Fruit fly (Drosophila melanogaster) Kc167 (cell line): ENCODE measurements around the gene CG7248.

ENCODE experiments used
- Myc ChIP-seq: fragments of >200 bp; optimal IDR thresholded peaks from 2 replicates; lab custom pipeline; 2017; ENCODE audit warnings: missing external identifiers
- h ChIP-seq: fragments of >200 bp; optimal IDR thresholded peaks from 3 replicates; lab custom pipeline; 2018; ENCODE audit warnings: missing external identifiers
- insv ChIP-seq: fragments of >200 bp; optimal IDR thresholded peaks from 3 replicates; lab custom pipeline; 2018; ENCODE audit warnings: missing external identifiers
- psq ChIP-seq: fragments of >200 bp; optimal IDR thresholded peaks from 2 replicates; lab custom pipeline; 2017; ENCODE audit warnings: missing external identifiers
- ttk ChIP-seq: sonication (Bioruptor generic); optimal IDR thresholded peaks from 2 replicates; lab custom pipeline; 2017; ENCODE audit warnings: missing external identifiers

dm6 chr3L:11984606-11985005, 30.7 kb downstream of the CG7248 start, which contains the start of gene CG6938:
- TF ChIP-seq h: no peak
- no peak for TF ChIP-seq insv (lab: Kevin White, UChicago)
- no peak for TF ChIP-seq ttk (lab: Kevin White, UChicago)
- TF ChIP-seq psq: no peak
- no peak for TF ChIP-seq Myc (lab: Kevin White, UChicago)
